Worm (Caenorhabditis elegans): ENCODE data around the gene W07A12.8.

DNA sequence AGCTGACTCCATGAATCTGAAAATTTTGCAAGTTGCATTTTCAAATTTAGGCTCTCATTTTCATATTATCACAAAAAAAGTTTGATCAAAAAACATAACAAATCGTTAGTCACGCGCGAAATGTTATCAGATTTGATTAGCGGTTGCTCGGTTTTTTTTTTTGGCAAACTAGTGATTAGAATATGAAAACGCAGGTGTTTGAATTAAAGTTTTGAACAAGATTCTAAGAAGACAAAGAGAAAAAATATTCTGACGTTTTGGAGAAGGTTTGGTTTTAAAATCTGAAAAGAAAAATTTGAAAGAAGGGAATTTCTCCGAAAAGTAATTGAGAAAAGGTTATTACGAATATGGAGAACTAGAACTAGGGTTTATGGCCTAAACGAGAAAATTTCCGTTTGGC lies 21.2 kb downstream of the W07A12.8 start:
- TF ChIP-seq ces-1 (GFP tag; optimal IDR thresholded peaks at IDR 0.05) (no peak), nhr-237 (tag; optimal IDR thresholded peaks at IDR 0.05) (no peak), nhr-12 (tag; optimal IDR thresholded peaks at IDR 0.05) (no peak), blmp-1 (tag; optimal IDR thresholded peaks at IDR 0.05) (no peak), elt-1 (tag; optimal IDR thresholded peaks at IDR 0.05; ENCODE audit: borderline replicate concordance, insufficient read depth) (no peak), M03D4.4 (tag; optimal IDR thresholded peaks at IDR 0.05) (no peak), lsy-2 (tag; optimal IDR thresholded peaks at IDR 0.05) (no peak), unc-62 (GFP tag; optimal IDR thresholded peaks at IDR 0.05) (no peak), sptf-1 (tag; optimal IDR thresholded peaks at IDR 0.05) (no peak), nhr-28 (tag; optimal IDR thresholded peaks at IDR 0.05) (no peak), elt-3 (tag; optimal IDR thresholded peaks at IDR 0.05) (no peak), sem-2 (GFP tag; optimal IDR thresholded peaks at IDR 0.05) (no peak), ceh-43 (GFP tag; optimal IDR thresholded peaks at IDR 0.05) (no peak), unc-120 (tag; optimal IDR thresholded peaks at IDR 0.05; ENCODE audit: poor library complexity, severe bottlenecking) (no peak)

All from whole organism, mixed stage, embryonic.